Fruit fly (Drosophila melanogaster) whole organism, wandering third instar larva: Measurements from ENCODE around the gene CG8326.

Source experiments
- Abd-B ChIP-seq: fragments of >200 bp; optimal IDR thresholded peaks from 2 replicates; lab custom pipeline; 2017; ENCODE audit warnings: missing biosample characterization, missing genetic modification characterization
- CG32264 ChIP-seq: fragments of 200-800 bp; sonication (Bioruptor generic); optimal IDR thresholded peaks from 2 replicates; lab custom pipeline; 2016; ENCODE audit warnings: missing biosample characterization, missing genetic modification characterization
- Dfd ChIP-seq: fragments of >200 bp; optimal IDR thresholded peaks from 2 replicates; lab custom pipeline; 2017; ENCODE audit warnings: missing biosample characterization, missing genetic modification characterization
- Dif ChIP-seq: fragments of 200-275, 200-300 bp; sonication (Bioruptor generic); optimal IDR thresholded peaks from 2 replicates; lab custom pipeline; 2018; ENCODE audit warnings: missing biosample characterization, missing genetic modification characterization; ENCODE audit not compliant: partially characterized antibody
- GATAd ChIP-seq: sonication (Bioruptor generic); optimal IDR thresholded peaks from 2 replicates; lab custom pipeline; 2016; ENCODE audit warnings: missing biosample characterization, missing genetic modification characterization
- HLH106 ChIP-seq: fragments of 200-800 bp; optimal IDR thresholded peaks from 3 replicates; lab custom pipeline; 2019; ENCODE audit warnings: missing biosample characterization, mild to moderate bottlenecking, missing genetic modification characterization, moderate library complexity
- Hnf4 ChIP-seq: fragments of 200-800 bp; sonication (Bioruptor generic); optimal IDR thresholded peaks from 2 replicates; lab custom pipeline; 2016; ENCODE audit warnings: missing biosample characterization, mild to moderate bottlenecking, missing genetic modification characterization
- Hr78 ChIP-seq: fragments of >200 bp; optimal IDR thresholded peaks from 2 replicates; lab custom pipeline; 2017; ENCODE audit warnings: missing biosample characterization, missing genetic modification characterization
- Hr83 ChIP-seq: fragments of 200-300 bp; sonication (Bioruptor generic); optimal IDR thresholded peaks from 2 replicates; lab custom pipeline; 2016; ENCODE audit warnings: missing biosample characterization, mild to moderate bottlenecking, missing genetic modification characterization, moderate library complexity; ENCODE audit not compliant: poor library complexity, severe bottlenecking
- Jra ChIP-seq: sonication (Bioruptor generic); optimal IDR thresholded peaks from 2 replicates; lab custom pipeline; 2016; ENCODE audit warnings: missing biosample characterization, missing genetic modification characterization
- Myc ChIP-seq: fragments of >200 bp; optimal IDR thresholded peaks from 2 replicates; lab custom pipeline; 2017
- N ChIP-seq: fragments of >200 bp; optimal IDR thresholded peaks from 2 replicates; lab custom pipeline; 2018; ENCODE audit warnings: missing biosample characterization, missing external identifiers, missing genetic modification characterization
- OdsH ChIP-seq: fragments of 200-800 bp; sonication (Bioruptor generic); optimal IDR thresholded peaks from 2 replicates; lab custom pipeline; 2016; ENCODE audit warnings: missing biosample characterization, mild to moderate bottlenecking, missing genetic modification characterization
- Sp1 ChIP-seq: fragments of 200-800 bp; sonication (Bioruptor generic); optimal IDR thresholded peaks from 3 replicates; lab custom pipeline; 2019; ENCODE audit warnings: missing biosample characterization, mild to moderate bottlenecking, missing genetic modification characterization, moderate library complexity
- br ChIP-seq: fragments of 200-800 bp; sonication (Bioruptor generic); optimal IDR thresholded peaks from 2 replicates; lab custom pipeline; 2016; ENCODE audit warnings: missing biosample characterization, missing genetic modification characterization
- brk ChIP-seq: fragments of 200-800 bp; sonication (Bioruptor generic); optimal IDR thresholded peaks from 2 replicates; lab custom pipeline; 2016; ENCODE audit warnings: missing biosample characterization, mild to moderate bottlenecking, missing genetic modification characterization
- dl ChIP-seq, 2 experiments: fragments of 175-275, 200-275 bp in 1 of 2; fragments of 200-275 bp in 1 of 2; sonication (Bioruptor generic); optimal IDR thresholded peaks; lab custom pipeline; 2018; ENCODE audit warnings: mild to moderate bottlenecking in 2 of 2, missing biosample characterization in 2 of 2, missing genetic modification characterization in 2 of 2, moderate library complexity in 2 of 2; ENCODE audit not compliant: partially characterized antibody in 2 of 2, insufficient read depth in 1 of 2
- dmrt93B ChIP-seq: fragments of 200-800 bp; sonication (Bioruptor generic); optimal IDR thresholded peaks from 2 replicates; lab custom pipeline; 2018; ENCODE audit warnings: missing biosample characterization, mild to moderate bottlenecking, missing genetic modification characterization
- ey ChIP-seq: fragments of 200-800 bp; sonication (Bioruptor generic); optimal IDR thresholded peaks from 2 replicates; lab custom pipeline; 2016; ENCODE audit warnings: missing biosample characterization, missing genetic modification characterization
- foxo ChIP-seq, 2 experiments: fragments of 200-800 bp; sonication (Bioruptor generic); optimal IDR thresholded peaks; 2 replicates in 1 of 2; 3 replicates in 1 of 2; lab custom pipeline; 2016 to 2017; ENCODE audit warnings: missing biosample characterization in 2 of 2, missing genetic modification characterization in 2 of 2
- h ChIP-seq: fragments of 200-800 bp; sonication (Bioruptor generic); optimal IDR thresholded peaks from 3 replicates; lab custom pipeline; 2016; ENCODE audit warnings: missing biosample characterization, mild to moderate bottlenecking, missing genetic modification characterization
- jim ChIP-seq: fragments of 175-275, 200-325 bp; sonication (Bioruptor generic); optimal IDR thresholded peaks from 2 replicates; lab custom pipeline; 2016; ENCODE audit warnings: missing biosample characterization, mild to moderate bottlenecking, missing genetic modification characterization
- lola ChIP-seq: fragments of >200 bp; optimal IDR thresholded peaks from 2 replicates; lab custom pipeline; 2017; ENCODE audit warnings: missing biosample characterization, missing genetic modification characterization
- pan ChIP-seq: fragments of >200 bp; optimal IDR thresholded peaks from 2 replicates; lab custom pipeline; 2017
- rgr ChIP-seq: fragments of 200-800 bp; sonication (Bioruptor generic); optimal IDR thresholded peaks from 3 replicates; lab custom pipeline; 2016; ENCODE audit warnings: missing biosample characterization, mild to moderate bottlenecking, missing genetic modification characterization
- sage ChIP-seq: fragments of 200-800 bp; sonication (Bioruptor generic); optimal IDR thresholded peaks from 2 replicates; lab custom pipeline; 2016; ENCODE audit warnings: missing biosample characterization, mild to moderate bottlenecking, missing genetic modification characterization
- sv ChIP-seq: fragments of 200-800 bp; sonication (Bioruptor generic); optimal IDR thresholded peaks from 3 replicates; lab custom pipeline; 2016; ENCODE audit warnings: missing biosample characterization, missing genetic modification characterization
- tai ChIP-seq: sonication (Bioruptor generic); optimal IDR thresholded peaks from 2 replicates; lab custom pipeline; 2016; ENCODE audit warnings: missing biosample characterization, missing genetic modification characterization
- woc ChIP-seq: sonication (Bioruptor generic); optimal IDR thresholded peaks from 2 replicates; lab custom pipeline; 2016; ENCODE audit warnings: missing biosample characterization, mild to moderate bottlenecking, missing genetic modification characterization

Gene CG8326

DNA sequence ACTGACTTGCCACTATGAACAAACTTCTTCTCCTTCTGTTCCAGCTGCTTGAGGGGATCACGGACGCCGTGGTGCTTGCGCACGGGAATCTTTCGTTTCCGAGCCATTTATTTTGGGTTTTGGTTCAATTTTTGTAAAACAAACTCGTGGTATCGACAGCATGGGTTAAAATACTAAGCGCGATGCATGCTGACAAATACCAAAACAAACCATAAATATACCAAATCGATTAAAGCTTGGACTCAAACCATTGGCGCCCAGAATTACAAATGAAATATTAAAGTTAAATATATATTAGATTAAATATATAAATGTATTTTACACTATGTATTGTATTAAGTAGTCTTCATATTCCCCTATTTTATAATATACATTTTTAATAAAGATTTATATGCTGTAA, at the start of gene CG8326:
Gene CG8326 (minus strand): TSS at position 176 of the 400 bp plus-strand sequence.
- TF ChIP-seq tai (GFP tag; lab: Kevin White, UChicago) (no peak), CG32264 (no peak), Hr83 (GFP tag; lab: Kevin White, UChicago) (no peak), foxo (GFP tag; optimal IDR thresholded peaks at IDR 0.05; lab: Kevin White, UChicago) (no peak), sage (GFP tag; lab: Kevin White, UChicago) (no peak), h (GFP tag; lab: Kevin White, UChicago) (no peak), Hnf4 (GFP tag; lab: Kevin White, UChicago) (no peak), Dif (GFP tag; lab: Kevin White, UChicago) (no peak), Sp1 (GFP tag; lab: Kevin White, UChicago) (no peak), GATAd (no peak), brk (no peak), Hr78 (GFP tag; lab: Kevin White, UChicago) (no peak), Jra (no peak), dmrt93B (GFP tag; lab: Kevin White, UChicago) (no peak), N (GFP tag; lab: Kevin White, UChicago) (no peak), pan (no peak)

DNA sequence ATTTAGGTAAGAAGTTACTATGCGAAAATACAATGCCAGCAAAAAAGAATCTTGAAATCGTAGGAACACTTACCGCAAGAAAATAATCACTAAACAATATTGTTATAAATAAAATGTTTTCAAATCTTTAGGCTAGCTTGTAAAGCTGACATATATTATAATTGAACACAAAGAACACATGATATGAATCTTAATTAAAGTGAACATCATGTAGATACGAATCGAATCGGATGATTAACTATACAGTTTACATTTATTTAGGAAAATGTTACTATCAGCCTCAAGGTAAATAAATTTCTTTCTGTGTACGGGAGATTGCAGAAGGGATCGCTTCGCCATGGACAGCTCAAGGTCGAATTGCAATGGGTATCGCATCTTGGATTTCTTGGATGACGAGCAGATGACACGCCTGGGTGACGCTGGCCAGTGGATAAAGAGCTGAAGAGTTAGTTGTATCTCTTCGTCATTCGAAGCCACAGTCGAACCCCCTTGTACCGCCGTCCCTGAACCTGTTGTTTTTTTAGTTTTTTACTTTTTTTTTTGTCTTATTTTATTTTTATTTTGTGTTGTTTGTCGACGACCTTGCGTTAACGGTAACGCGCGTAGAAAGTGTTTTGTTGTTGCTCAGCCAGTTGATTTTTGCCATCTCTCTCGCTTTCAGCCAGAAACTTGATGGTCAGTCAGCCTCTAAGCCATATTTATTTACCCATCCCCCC, 48.8 kb upstream of the CG8326 start:
- TF ChIP-seq woc (no peak), CG32264 (no peak)

DNA sequence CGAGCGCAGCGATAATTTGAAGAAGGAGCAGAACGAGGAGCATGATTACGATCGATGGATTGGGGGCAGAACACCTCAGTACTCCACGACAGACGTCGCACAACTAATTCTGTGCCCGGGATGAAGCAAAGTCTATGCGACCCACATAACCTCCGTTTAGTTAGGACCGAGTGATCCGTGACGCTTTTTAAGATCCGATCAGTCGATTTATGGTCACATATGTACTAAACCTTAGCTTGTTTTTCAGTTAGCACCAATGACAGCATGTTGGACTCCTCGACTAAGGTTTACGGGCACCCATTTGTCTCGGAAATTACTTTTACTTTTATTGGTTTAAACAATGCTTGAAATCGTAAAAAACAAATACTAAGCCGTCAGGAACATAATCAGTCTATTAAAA, 42.5 kb upstream of the CG8326 start, which contains the start of gene CG12990:
Gene CG12990 (minus strand): TSS at position 101 of the 400 bp plus-strand sequence.
- no peak for TF ChIP-seq Sp1 (GFP tag; lab: Kevin White, UChicago)
- TF ChIP-seq sv (GFP tag; lab: Kevin White, UChicago), result no peak
- no peak for TF ChIP-seq jim (GFP tag; lab: Kevin White, UChicago)
- no peak for TF ChIP-seq Myc (lab: Kevin White, UChicago)

DNA sequence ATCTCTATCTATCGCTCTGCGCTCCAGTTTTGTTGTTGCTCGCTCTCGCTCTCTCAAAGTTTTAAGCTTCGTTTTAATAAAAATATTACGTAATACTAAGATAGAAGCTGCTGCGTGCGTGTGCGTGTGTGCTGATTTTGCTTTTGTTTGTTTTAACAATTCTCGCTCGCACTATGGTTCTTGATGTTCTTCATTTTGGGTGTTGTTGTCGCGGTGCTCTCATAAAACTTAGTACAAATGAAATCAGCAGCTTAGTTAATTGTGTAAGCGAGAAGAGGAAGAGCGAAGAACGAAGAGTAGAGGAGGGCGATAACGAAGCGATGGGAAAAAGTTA, 29.8 kb upstream of the CG8326 start:
- TF ChIP-seq dl (GFP tag; optimal IDR thresholded peaks at IDR 0.05; lab: Kevin White, UChicago; ENCODE audit: insufficient read depth in 1 of 2, partially characterized antibody in 2 of 2) (no peak), brk (no peak), OdsH (GFP tag; lab: Kevin White, UChicago) (no peak), Sp1 (GFP tag; lab: Kevin White, UChicago) (no peak), Myc (lab: Kevin White, UChicago) (no peak)
- TF ChIP-seq, all 38 proteins: peak for 0

DNA sequence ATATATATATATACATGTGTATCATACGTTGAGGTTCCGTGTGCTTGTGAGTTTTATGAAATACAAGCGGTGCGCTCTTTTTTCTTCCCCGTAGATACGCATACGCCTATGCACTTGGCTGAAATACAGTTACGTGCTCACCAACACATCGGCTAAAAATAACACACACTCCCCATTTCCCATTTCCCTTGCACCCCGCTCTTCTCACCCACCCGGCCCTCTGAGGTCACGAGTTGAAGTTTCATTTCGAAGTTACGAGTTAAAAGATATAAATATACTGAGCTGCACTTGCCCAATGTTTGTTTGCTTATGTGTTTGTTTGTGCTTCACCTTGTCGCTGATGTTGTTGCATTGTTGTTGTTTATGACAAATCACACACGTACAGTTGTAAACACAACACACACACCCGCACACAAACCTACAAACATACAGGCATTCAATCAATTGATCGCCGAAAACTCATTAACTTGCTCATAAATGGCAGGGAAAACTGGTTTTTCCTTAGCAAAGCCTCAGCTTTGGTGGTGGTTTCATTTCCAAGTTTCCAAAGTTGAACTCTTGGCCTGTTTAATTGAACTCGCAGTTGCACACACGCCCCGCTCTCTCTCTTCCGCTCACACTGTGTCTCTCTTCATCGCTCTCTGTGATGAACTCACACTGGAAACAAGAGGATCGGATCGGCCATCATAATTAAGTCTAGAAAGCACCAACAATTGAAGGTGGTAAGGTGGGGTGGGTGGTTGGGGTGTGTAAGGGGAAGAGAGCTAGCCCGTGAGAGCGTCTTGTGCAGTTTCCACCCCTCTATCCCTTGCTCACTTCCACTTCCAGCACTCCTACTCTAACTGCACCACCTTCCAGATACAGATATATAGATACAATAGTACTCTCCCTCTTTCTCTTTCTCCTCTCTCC, 29.2 kb upstream of the CG8326 start:
- TF ChIP-seq Dfd (GFP tag; lab: Kevin White, UChicago), result no peak
- no peak for TF ChIP-seq Dif (GFP tag; lab: Kevin White, UChicago)
- no peak for TF ChIP-seq lola
- TF ChIP-seq pan, result no peak
- TF ChIP-seq Abd-B, result no peak
- no peak for TF ChIP-seq ey (GFP tag; lab: Kevin White, UChicago)
- TF ChIP-seq rgr, result no peak
- TF ChIP-seq tai (GFP tag; lab: Kevin White, UChicago), result no peak
- no peak for TF ChIP-seq dmrt93B (GFP tag; lab: Kevin White, UChicago)
- no peak for TF ChIP-seq Hnf4 (GFP tag; lab: Kevin White, UChicago)
- TF ChIP-seq HLH106, result no peak
- TF ChIP-seq N (GFP tag; lab: Kevin White, UChicago), result no peak
- TF ChIP-seq Myc (lab: Kevin White, UChicago), result no peak
- TF ChIP-seq OdsH (GFP tag; lab: Kevin White, UChicago), result no peak
- no peak for TF ChIP-seq GATAd
- no peak for TF ChIP-seq br (GFP tag; lab: Kevin White, UChicago)
